Fruit fly (Drosophila melanogaster) whole organism, embryonic: ENCODE results near the gene CG45105.

Experiments
- Ada2b ChIP-seq: fragments of 200-800 bp; sonication (Bioruptor generic); IDR thresholded peaks from 2 replicates; pipeline ENCODE4 v1.3.6; 2022; ENCODE audit warnings: missing biosample characterization, missing genetic modification characterization
- Asciz ChIP-seq: fragments of 200-800 bp; sonication (Bioruptor generic); optimal IDR thresholded peaks from 2 replicates; lab custom pipeline; 2017; ENCODE audit warnings: missing biosample characterization, mild to moderate bottlenecking, missing genetic modification characterization, missing genetic modification reagents
- Awh ChIP-seq: fragments of 200-800 bp; sonication (Bioruptor generic); IDR thresholded peaks from 2 replicates; pipeline ENCODE4, ENCODE4 v1.3.6; 2022; ENCODE audit warnings: missing biosample characterization, missing genetic modification characterization
- CG10321 ChIP-seq: fragments of 200-800 bp; sonication (Bioruptor generic); IDR thresholded peaks from 2 replicates; pipeline ENCODE4 v1.3.6; 2022; ENCODE audit warnings: missing biosample characterization, missing genetic modification characterization
- CG10431 ChIP-seq: fragments of 200-800 bp; sonication (Bioruptor generic); optimal IDR thresholded peaks from 3 replicates; lab custom pipeline; 2018; ENCODE audit warnings: missing biosample characterization, mild to moderate bottlenecking, missing genetic modification characterization
- CG11247 ChIP-seq: fragments of 200-800 bp; sonication (Bioruptor generic); IDR thresholded peaks from 2 replicates; pipeline ENCODE4 v1.3.6; 2022; ENCODE audit warnings: missing biosample characterization, missing genetic modification characterization
- CG12769 ChIP-seq: fragments of 200-800 bp; sonication (Bioruptor generic); optimal IDR thresholded peaks from 2 replicates; lab custom pipeline; 2019; ENCODE audit warnings: missing biosample characterization, mild to moderate bottlenecking, missing genetic modification characterization, moderate library complexity
- CG17612 ChIP-seq: fragments of 200-800 bp; sonication (Bioruptor generic); IDR thresholded peaks from 2 replicates; pipeline ENCODE4 v1.3.6; 2022; ENCODE audit warnings: missing biosample characterization, missing genetic modification characterization
- CG17829 ChIP-seq: fragments of 200-800 bp; optimal IDR thresholded peaks from 2 replicates; lab custom pipeline; 2019; ENCODE audit warnings: missing biosample characterization, mild to moderate bottlenecking, missing genetic modification characterization, moderate library complexity
- CG2120 ChIP-seq: fragments of 200-800 bp; sonication (Bioruptor generic); optimal IDR thresholded peaks from 3 replicates; lab custom pipeline; 2016; ENCODE audit warnings: missing biosample characterization, missing genetic modification characterization
- CG3163 ChIP-seq: fragments of 200-800 bp; sonication (Bioruptor generic); optimal IDR thresholded peaks from 3 replicates; lab custom pipeline; 2016; ENCODE audit warnings: missing biosample characterization, missing genetic modification characterization
- CG42726 ChIP-seq: fragments of 200-800 bp; sonication (Bioruptor generic); IDR thresholded peaks from 2 replicates; pipeline ENCODE4 v1.3.6; 2022; ENCODE audit warnings: missing biosample characterization, missing genetic modification characterization; ENCODE audit not compliant: partially characterized antibody
- CG4360 ChIP-seq: fragments of 200-800 bp; sonication (Bioruptor generic); IDR thresholded peaks from 2 replicates; pipeline ENCODE4 v1.3.6; 2022; ENCODE audit warnings: missing biosample characterization, missing genetic modification characterization
- CG6175 ChIP-seq: fragments of 200-800 bp; sonication (Bioruptor generic); IDR thresholded peaks from 3 replicates; pipeline ENCODE4 v1.3.6; 2022; ENCODE audit warnings: missing biosample characterization, missing genetic modification characterization
- CG6791 ChIP-seq: fragments of 200-800 bp; sonication (Bioruptor generic); IDR thresholded peaks from 3 replicates; pipeline ENCODE4 v1.3.6; 2022; ENCODE audit warnings: missing biosample characterization, missing genetic modification characterization; ENCODE audit not compliant: partially characterized antibody
- CG7928 ChIP-seq: fragments of 200-800 bp; sonication (Bioruptor generic); optimal IDR thresholded peaks from 2 replicates; lab custom pipeline; 2017; ENCODE audit warnings: missing biosample characterization, mild to moderate bottlenecking, missing genetic modification characterization
- CG8478 ChIP-seq: fragments of >200 bp; optimal IDR thresholded peaks from 2 replicates; lab custom pipeline; 2018
- CG8944 ChIP-seq: fragments of 200-800 bp; sonication (Bioruptor generic); optimal IDR thresholded peaks from 3 replicates; lab custom pipeline; 2016; ENCODE audit warnings: missing biosample characterization, missing genetic modification characterization
- CG9215 ChIP-seq: fragments of 200-800 bp; sonication (Bioruptor generic); IDR thresholded peaks from 2 replicates; pipeline ENCODE4 v1.3.6; 2022; ENCODE audit warnings: missing biosample characterization, missing genetic modification characterization
- Doc2 ChIP-seq: fragments of 200-800 bp; sonication (Bioruptor generic); IDR thresholded peaks from 2 replicates; pipeline ENCODE4 v1.3.6; 2022; ENCODE audit warnings: missing biosample characterization, missing genetic modification characterization
- Jarid2 ChIP-seq: fragments of 200-800 bp; sonication (Bioruptor generic); optimal IDR thresholded peaks from 3 replicates; lab custom pipeline; 2017; ENCODE audit warnings: mild to moderate bottlenecking, missing biosample characterization, missing genetic modification reagents, missing genetic modification characterization
- PHDP ChIP-seq: fragments of 200-800 bp; sonication (Bioruptor generic); optimal IDR thresholded peaks from 3 replicates; lab custom pipeline; 2018; ENCODE audit warnings: missing biosample characterization, mild to moderate bottlenecking, missing genetic modification characterization, moderate library complexity
- Stat92E ChIP-seq, 3 experiments: fragments of >200 bp in 2 of 3; fragments of 200-800 bp in 1 of 3; sonication (Bioruptor generic) in 1 of 3; optimal IDR thresholded peaks; 2 replicates each; lab custom pipeline; 2017 to 2019; ENCODE audit warnings: missing biosample characterization in 3 of 3, missing genetic modification characterization in 3 of 3, mild to moderate bottlenecking in 1 of 3, moderate library complexity in 1 of 3
- Xrp1 ChIP-seq: fragments of 200-800 bp; sonication (Bioruptor generic); IDR thresholded peaks from 2 replicates; pipeline ENCODE4 v1.3.6; 2022; ENCODE audit warnings: missing biosample characterization, missing genetic modification characterization
- ac ChIP-seq: fragments of 200-800 bp; sonication (Bioruptor generic); optimal IDR thresholded peaks from 3 replicates; lab custom pipeline; 2017; ENCODE audit warnings: missing biosample characterization, mild to moderate bottlenecking, missing genetic modification characterization
- amos ChIP-seq: fragments of 200-800 bp; sonication (Bioruptor generic); IDR thresholded peaks from 2 replicates; pipeline ENCODE4 v1.3.6; 2022; ENCODE audit warnings: missing biosample characterization, missing genetic modification characterization; ENCODE audit not compliant: partially characterized antibody
- cg ChIP-seq: fragments of 200-800 bp; sonication (Bioruptor generic); optimal IDR thresholded peaks from 3 replicates; lab custom pipeline; 2019; ENCODE audit warnings: missing biosample characterization, mild to moderate bottlenecking, missing genetic modification characterization, moderate library complexity
- chinmo ChIP-seq: fragments of 200-800 bp; sonication (Bioruptor generic); IDR thresholded peaks from 4 replicates; pipeline ENCODE4 v1.3.6; 2022; ENCODE audit warnings: missing biosample characterization, missing genetic modification characterization; ENCODE audit not compliant: partially characterized antibody
- chm ChIP-seq: fragments of 200-800 bp; sonication (Bioruptor generic); IDR thresholded peaks from 2 replicates; pipeline ENCODE4 v1.3.6; 2022; ENCODE audit warnings: missing biosample characterization, missing genetic modification characterization
- fd102C ChIP-seq: fragments of 200-800 bp; sonication (Bioruptor generic); optimal IDR thresholded peaks from 2 replicates; lab custom pipeline; 2018; ENCODE audit warnings: missing biosample characterization, mild to moderate bottlenecking, missing genetic modification characterization, moderate library complexity
- gcm ChIP-seq: fragments of 200-800 bp; sonication (Bioruptor generic); optimal IDR thresholded peaks from 2 replicates; lab custom pipeline; 2019; ENCODE audit warnings: missing biosample characterization, mild to moderate bottlenecking, missing genetic modification characterization, moderate library complexity
- hb ChIP-seq: fragments of 200-800 bp; sonication (Bioruptor generic); IDR thresholded peaks from 3 replicates; pipeline ENCODE4 v1.3.6; 2022; ENCODE audit warnings: missing biosample characterization, missing genetic modification characterization; ENCODE audit not compliant: partially characterized antibody
- lbe ChIP-seq: fragments of 200-800 bp; sonication (Bioruptor generic); optimal IDR thresholded peaks from 2 replicates; lab custom pipeline; 2016; ENCODE audit warnings: missing biosample characterization, mild to moderate bottlenecking, missing genetic modification characterization
- lilli ChIP-seq: fragments of 200-800 bp; sonication (Bioruptor generic); optimal IDR thresholded peaks from 3 replicates; lab custom pipeline; 2016; ENCODE audit warnings: missing biosample characterization, missing genetic modification characterization
- org-1 ChIP-seq: fragments of 200-800 bp; sonication (Bioruptor generic); optimal IDR thresholded peaks from 2 replicates; lab custom pipeline; 2017; ENCODE audit warnings: missing biosample characterization, missing genetic modification characterization
- pan ChIP-seq, 4 experiments: fragments of >200 bp in 3 of 4; fragments of 200-800 bp in 1 of 4; sonication (Bioruptor generic) in 1 of 4; optimal IDR thresholded peaks in 3 of 4; IDR thresholded peaks in 1 of 4; 2 replicates each; pipeline versions ENCODE4 v1.3.6 to Lab custom; 2017 to 2022; ENCODE audit warnings: missing biosample characterization in 2 of 4, missing genetic modification characterization in 2 of 4, mixed read lengths in 1 of 4
- schlank ChIP-seq: fragments of 200-800 bp; sonication (Bioruptor generic); optimal IDR thresholded peaks from 2 replicates; lab custom pipeline; 2018; ENCODE audit warnings: missing biosample characterization, mild to moderate bottlenecking, missing genetic modification characterization
- sens ChIP-seq: fragments of 200-800 bp; sonication (Bioruptor generic); peaks from one replicate; lab custom pipeline; 2016; ENCODE audit warnings: missing biosample characterization, missing genetic modification characterization
- so ChIP-seq: fragments of 200-800 bp; sonication (Bioruptor generic); IDR thresholded peaks from 3 replicates; pipeline ENCODE4 v1.3.6; 2022; ENCODE audit warnings: missing biosample characterization, missing genetic modification characterization
- sr ChIP-seq: fragments of 200-800 bp; sonication (Bioruptor generic); IDR thresholded peaks from 3 replicates; pipeline ENCODE4 v1.3.6; 2022; ENCODE audit warnings: missing biosample characterization, missing genetic modification characterization
- tin ChIP-seq: fragments of 200-800 bp; sonication (Bioruptor generic); optimal IDR thresholded peaks from 3 replicates; lab custom pipeline; 2016; ENCODE audit warnings: missing biosample characterization, missing genetic modification characterization
- tll ChIP-seq, 2 experiments: fragments of 200-800 bp in 1 of 2; fragments of >200 bp in 1 of 2; sonication (Bioruptor generic) in 1 of 2; optimal IDR thresholded peaks; 2 replicates each; lab custom pipeline; 2017 to 2019; ENCODE audit warnings: missing biosample characterization in 2 of 2, missing genetic modification characterization in 2 of 2, mild to moderate bottlenecking in 1 of 2, moderate library complexity in 1 of 2
- ttk ChIP-seq: fragments of 200-800 bp; sonication (Bioruptor generic); IDR thresholded peaks from 2 replicates; pipeline ENCODE4 v2.1.2; 2022; ENCODE audit warnings: missing biosample characterization, missing genetic modification characterization
- twi ChIP-seq: fragments of 200-800 bp; optimal IDR thresholded peaks from 2 replicates; lab custom pipeline; 2019; ENCODE audit warnings: missing biosample characterization, mild to moderate bottlenecking, missing genetic modification characterization, moderate library complexity
- yki ChIP-seq: fragments of >200 bp; optimal IDR thresholded peaks from 3 replicates; lab custom pipeline; 2018
- z ChIP-seq: fragments of 200-800 bp; sonication (Bioruptor generic); IDR thresholded peaks from 3 replicates; pipeline ENCODE4 v1.3.6; 2022; ENCODE audit warnings: missing biosample characterization, missing genetic modification characterization
- zen ChIP-seq: fragments of 200-800 bp; sonication (Bioruptor generic); optimal IDR thresholded peaks from 3 replicates; lab custom pipeline; 2018; ENCODE audit warnings: missing biosample characterization, mild to moderate bottlenecking, missing genetic modification characterization, moderate library complexity
- zfh1 ChIP-seq: fragments of 200-800 bp; sonication (Bioruptor generic); IDR thresholded peaks from 3 replicates; pipeline ENCODE4 v1.3.6; 2022; ENCODE audit warnings: missing biosample characterization, missing genetic modification characterization

CG45105 gene

DNA sequence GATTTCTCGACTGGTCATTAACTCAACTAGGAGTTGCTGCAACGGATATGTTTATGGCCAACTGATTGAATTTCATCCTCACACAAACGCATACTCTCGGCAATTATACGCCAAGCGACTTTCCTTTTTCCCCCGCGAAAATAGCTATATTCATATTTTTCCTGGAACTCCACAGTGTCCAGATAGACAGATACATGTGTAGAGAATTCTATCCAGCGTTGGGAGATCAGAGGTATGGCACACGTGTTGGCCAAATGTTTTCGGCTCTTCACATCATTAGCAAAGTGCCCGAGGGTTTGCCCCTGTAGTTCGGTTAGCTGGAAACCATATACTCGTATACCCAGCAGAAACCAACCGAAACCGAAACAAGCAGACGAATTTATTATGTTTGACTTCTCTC, 3.9 kb upstream of the CG45105 start:
- peak; percentile 98 for TF ChIP-seq twi (tag; lab: Kevin White, UChicago)
- no peak for TF ChIP-seq sens (GFP tag; lab: Kevin White, UChicago)
- TF ChIP-seq Asciz (GFP tag; lab: Kevin White, UChicago): no peak
- TF ChIP-seq zen (tag; lab: Kevin White, UChicago): peak; percentile 71

DNA sequence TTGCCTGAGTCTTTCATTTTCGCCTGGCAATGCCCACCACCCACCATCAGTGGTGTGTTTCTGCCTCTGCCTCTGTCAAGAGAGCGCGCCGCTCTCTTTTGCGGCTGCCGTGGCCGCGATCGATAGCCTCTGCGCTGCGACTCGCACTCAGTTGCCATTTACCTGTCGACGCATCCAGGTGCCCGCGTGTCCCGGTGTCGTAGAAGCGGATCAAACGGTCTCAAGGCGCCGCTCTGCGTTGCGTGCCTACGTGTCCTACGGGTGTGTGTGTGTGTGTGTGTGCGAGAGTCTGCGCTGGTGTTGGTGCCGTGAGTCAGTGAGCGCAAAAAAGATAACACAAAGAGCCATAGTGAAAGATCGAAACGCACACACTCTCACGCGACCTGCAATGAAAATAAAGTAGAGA, 2.9 kb upstream of the CG45105 start, which contains the start of gene Fbxl7:
Gene Fbxl7 (plus strand): TSS at position 148 of the 406 bp plus-strand sequence.
- TF ChIP-seq so (GFP tag; lab: Robert Waterston, UW) (0 out of 3 replicates have a peak, but pooled peaks have one; percentile 29), Stat92E (GFP tag; optimal IDR thresholded peaks at IDR 0.05; lab: Kevin White, UChicago) (peak in 1 of 3 experiments; percentile 48), yki (lab: Kevin White, UChicago) (peak; percentile 37), gcm (GFP tag; lab: Kevin White, UChicago) (peak; percentile 16), Ada2b (GFP tag; lab: Robert Waterston, UW) (no peak), cg (GFP tag; lab: Kevin White, UChicago) (peak; percentile 96), ac (GFP tag; lab: Kevin White, UChicago) (peak; percentile 13), org-1 (GFP tag; lab: Kevin White, UChicago) (no peak), hb (GFP tag; lab: Robert Waterston, UW) (no peak), schlank (tag; lab: Kevin White, UChicago) (no peak), z (peak; percentile 93), Jarid2 (peak; percentile 93), CG10321 (GFP tag; lab: Robert Waterston, UW) (no peak), CG8944 (peak; percentile 7), sr (GFP tag; lab: Robert Waterston, UW) (peak; percentile 61; the same call in 2 of the 3 replicates), Xrp1 (GFP tag; lab: Robert Waterston, UW) (0 out of 2 replicates have a peak, but pooled peaks have one; percentile 17), CG42726 (peak; percentile 64; the same call in 1 of the 2 replicates), chinmo (GFP tag; lab: Robert Waterston, UW) (0 out of 4 replicates have a peak, but pooled peaks have one; percentile 56), CG11247 (peak; percentile 83), fd102C (no peak), CG17612 (GFP tag; lab: Robert Waterston, UW) (0 out of 2 replicates have a peak, but pooled peaks have one; percentile 15), lilli (GFP tag; lab: Kevin White, UChicago) (no peak), CG6791 (GFP tag; lab: Robert Waterston, UW) (peak; percentile 62; the same call in 1 of the 3 replicates), CG12769 (peak; percentile 62), CG10431 (no peak), pan (optimal IDR thresholded peaks at IDR 0.05; lab: Kevin White, UChicago) (no peak), pan (GFP tag; optimal IDR thresholded peaks at IDR 0.05 in 1 of 2, IDR thresholded peaks at IDR 0.05 in 1 of 2) (no peak), lbe (GFP tag; lab: Kevin White, UChicago) (peak; percentile 17), CG8478 (lab: Kevin White, UChicago) (peak; percentile 87), CG9215 (GFP tag; lab: Robert Waterston, UW) (peak; percentile 62), CG7928 (GFP tag; lab: Kevin White, UChicago) (no peak), CG17829 (tag; lab: Kevin White, UChicago) (peak; percentile 38), PHDP (no peak), tin (GFP tag; lab: Kevin White, UChicago) (no peak), CG3163 (GFP tag; lab: Kevin White, UChicago) (peak; percentile 95), amos (GFP tag; lab: Robert Waterston, UW) (peak; percentile 35), CG2120 (GFP tag; lab: Kevin White, UChicago) (no peak), CG4360 (GFP tag; lab: Robert Waterston, UW) (peak; percentile 30; the same call in 1 of the 2 replicates), ttk (no peak), CG6175 (GFP tag; lab: Robert Waterston, UW) (peak; percentile 49; the same call in 1 of the 3 replicates), Awh (GFP tag; lab: Robert Waterston, UW) (0 out of 2 replicates have a peak, but pooled peaks have one; percentile 27), Doc2 (GFP tag; lab: Robert Waterston, UW) (no peak), tll (GFP tag; optimal IDR thresholded peaks at IDR 0.05; lab: Kevin White, UChicago) (peak in 1 of 2 experiments; percentile 89), chm (peak; percentile 75), zfh1 (GFP tag; lab: Robert Waterston, UW) (peak; percentile 39; the same call in 1 of the 3 replicates)
